Fruit fly (Drosophila melanogaster) whole organism, pupa: ENCODE data around the gene CG2124.

Experiments used
- CG10348 ChIP-seq: fragments of 200-800 bp; sonication (Bioruptor generic); IDR thresholded peaks from 2 replicates; pipeline ENCODE4 v1.3.6; 2022; ENCODE audit warnings: missing biosample characterization, missing genetic modification characterization
- CG15710 ChIP-seq: fragments of 200-800 bp; sonication (Bioruptor generic); optimal IDR thresholded peaks from 2 replicates; lab custom pipeline; 2018; ENCODE audit warnings: missing biosample characterization, mild to moderate bottlenecking, missing genetic modification characterization, moderate library complexity
- CG32121 ChIP-seq: fragments of 200-800 bp; sonication (Bioruptor generic); IDR thresholded peaks from 2 replicates; pipeline ENCODE4 v1.3.6; 2022; ENCODE audit warnings: missing biosample characterization, missing genetic modification characterization
- CG9948 ChIP-seq: fragments of 200-800 bp; sonication (Bioruptor generic); optimal IDR thresholded peaks from 2 replicates; lab custom pipeline; 2018; ENCODE audit warnings: missing biosample characterization, mild to moderate bottlenecking, missing genetic modification characterization, moderate library complexity
- EcR ChIP-seq: fragments of 200-800 bp; sonication (Bioruptor generic); optimal IDR thresholded peaks from 3 replicates; lab custom pipeline; 2019; ENCODE audit warnings: missing biosample characterization, missing genetic modification characterization, mild to moderate bottlenecking, moderate library complexity, missing genetic modification reagents
- Pif1B ChIP-seq: fragments of 200-800 bp; sonication (Bioruptor generic); optimal IDR thresholded peaks from 3 replicates; lab custom pipeline; 2016; ENCODE audit warnings: missing biosample characterization, missing genetic modification characterization
- rn ChIP-seq: fragments of 200-800 bp; sonication (Bioruptor generic); IDR thresholded peaks from 2 replicates; pipeline ENCODE4 v1.3.6; 2022; ENCODE audit warnings: missing biosample characterization, missing genetic modification characterization

DNA sequence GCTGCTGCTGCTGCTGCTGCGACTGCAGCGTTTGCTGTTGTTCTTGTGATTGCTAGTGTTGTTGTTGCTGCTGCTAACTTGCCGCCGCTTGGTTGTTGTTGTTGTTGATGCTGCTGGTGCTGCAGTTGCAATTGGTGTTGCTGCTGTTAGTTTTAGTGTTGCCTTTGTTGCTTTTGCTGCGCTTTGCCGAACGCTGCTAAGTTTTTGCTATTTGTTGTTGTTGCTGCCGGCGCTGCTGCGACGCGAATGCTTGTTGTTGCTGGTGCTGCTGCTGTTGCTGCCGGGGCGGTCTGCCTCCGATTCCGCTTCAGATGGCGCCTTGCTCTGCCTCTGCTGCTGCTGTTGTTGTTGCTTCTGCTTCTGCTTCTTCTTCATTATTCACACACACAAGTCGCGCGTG lies 22.6 kb downstream of the CG2124 start:
- TF ChIP-seq Pif1B (GFP tag; lab: Kevin White, UChicago), result no peak
- TF ChIP-seq CG15710 (tag; lab: Kevin White, UChicago), result no peak
- no peak for TF ChIP-seq CG10348 (GFP tag; lab: Robert Waterston, UW)
- no peak for TF ChIP-seq CG9948 (tag; lab: Kevin White, UChicago)
- no peak for TF ChIP-seq rn (GFP tag; lab: Robert Waterston, UW)
- no peak for TF ChIP-seq EcR (GFP tag; lab: Kevin White, UChicago)
- no peak for TF ChIP-seq CG32121
